Worm (Caenorhabditis elegans) whole organism, young adult: Measurements from ENCODE around the gene B0198.2.

ENCODE experiments used
- B0336.3 ChIP-seq: fragments of 200-800 bp; sonication (Bioruptor generic); IDR thresholded peaks from 2 replicates; pipeline ENCODE4 v1.3.6; 2022; ENCODE audit warnings: missing genetic modification characterization, missing compliant biosample characterization
- F37B4.10 ChIP-seq: fragments of 200-800 bp; sonication (Bioruptor generic); IDR thresholded peaks from 2 replicates; pipeline ENCODE4 v1.3.6; 2022; ENCODE audit warnings: missing genetic modification characterization, missing compliant biosample characterization
- F55B11.4 ChIP-seq: sonication (generic microtip); optimal IDR thresholded peaks from 2 replicates; lab custom pipeline; 2016; ENCODE audit warnings: missing compliant biosample characterization, missing genetic modification characterization, borderline replicate concordance; ENCODE audit not compliant: insufficient read depth
- F57C9.4 ChIP-seq: sonication (generic microtip); optimal IDR thresholded peaks from 2 replicates; lab custom pipeline; 2017; ENCODE audit warnings: mild to moderate bottlenecking, missing genetic modification characterization, missing compliant biosample characterization
- Y95B8A.8 ChIP-seq: fragments of 200-800 bp; sonication (Bioruptor generic); IDR thresholded peaks from 2 replicates; pipeline ENCODE4 v1.3.6; 2022; ENCODE audit warnings: missing genetic modification reagents, missing genetic modification characterization, missing compliant biosample characterization
- ama-1 ChIP-seq, 3 experiments: fragments of 150-350 bp in 1 of 3; sonication (generic microtip) in 2 of 3; optimal IDR thresholded peaks; 2 replicates each; lab custom pipeline; 2014 to 2018; ENCODE audit warnings: missing biosample characterization in 2 of 3, missing genetic modification characterization in 2 of 3, missing genetic modification reagents in 2 of 3
- aptf-3 ChIP-seq: fragments of 200-800 bp; sonication (Bioruptor generic); IDR thresholded peaks from 2 replicates; pipeline ENCODE4 v1.3.6; 2022; ENCODE audit warnings: missing genetic modification characterization, missing compliant biosample characterization
- cebp-1 ChIP-seq, 2 experiments: fragments of 200-800 bp in 1 of 2; sonication (Bioruptor generic) in 1 of 2; sonication (generic microtip) in 1 of 2; IDR thresholded peaks in 1 of 2; optimal IDR thresholded peaks in 1 of 2; 2 replicates each; pipeline versions ENCODE4 v1.3.6 to Lab custom; 2017 to 2022; ENCODE audit warnings: missing compliant biosample characterization in 2 of 2, missing genetic modification characterization in 2 of 2, mild to moderate bottlenecking in 1 of 2, missing genetic modification reagents in 1 of 2, moderate library complexity in 1 of 2
- cebp-2 ChIP-seq: fragments of 200-800 bp; sonication (Bioruptor generic); IDR thresholded peaks from 2 replicates; pipeline ENCODE4 v1.3.6; 2022; ENCODE audit warnings: missing genetic modification characterization, missing compliant biosample characterization
- ceh-27 ChIP-seq: fragments of 200-800 bp; sonication (Bioruptor generic); optimal IDR thresholded peaks from 2 replicates; lab custom pipeline; 2018; ENCODE audit warnings: mild to moderate bottlenecking, missing genetic modification characterization, moderate library complexity, missing compliant biosample characterization
- dox-1 ChIP-seq: fragments of 200-800 bp; sonication (Bioruptor generic); IDR thresholded peaks from 2 replicates; pipeline ENCODE4 v1.3.6; 2022; ENCODE audit warnings: missing genetic modification reagents, missing genetic modification characterization, missing compliant biosample characterization
- egl-18 ChIP-seq: fragments of 200-800 bp; sonication (Bioruptor generic); IDR thresholded peaks from 2 replicates; pipeline ENCODE4 v1.3.6; 2022; ENCODE audit warnings: missing genetic modification reagents, missing genetic modification characterization, missing compliant biosample characterization
- egl-44 ChIP-seq: fragments of 200-800 bp; sonication (Bioruptor generic); IDR thresholded peaks from 2 replicates; pipeline ENCODE4 v1.3.6; 2022; ENCODE audit warnings: missing genetic modification reagents, missing genetic modification characterization, missing compliant biosample characterization
- gei-17 ChIP-seq: fragments of 200-800 bp; sonication (Bioruptor generic); optimal IDR thresholded peaks from 2 replicates; lab custom pipeline; 2018; ENCODE audit warnings: mild to moderate bottlenecking, missing genetic modification characterization, missing compliant biosample characterization
- hlh-12 ChIP-seq: sonication (generic microtip); optimal IDR thresholded peaks from 2 replicates; lab custom pipeline; 2016; ENCODE audit warnings: missing genetic modification characterization, missing compliant biosample characterization
- hrde-1 ChIP-seq: sonication (generic microtip); optimal IDR thresholded peaks from 2 replicates; lab custom pipeline; 2016; ENCODE audit warnings: missing genetic modification characterization, mild to moderate bottlenecking, missing compliant biosample characterization, moderate library complexity, missing genotype, missing genetic modification reagents, borderline replicate concordance
- let-607 ChIP-seq, 2 experiments: fragments of 200-800 bp in 1 of 2; sonication (Bioruptor generic) in 1 of 2; sonication (generic microtip) in 1 of 2; optimal IDR thresholded peaks; 2 replicates each; lab custom pipeline; 2016 to 2018; ENCODE audit warnings: mild to moderate bottlenecking in 2 of 2, missing compliant biosample characterization in 2 of 2, missing genetic modification characterization in 2 of 2, moderate library complexity in 2 of 2, missing genotype in 1 of 2
- lin-40 ChIP-seq: sonication (generic microtip); optimal IDR thresholded peaks from 2 replicates; lab custom pipeline; 2016; ENCODE audit warnings: missing genetic modification characterization, mild to moderate bottlenecking, missing compliant biosample characterization, missing genotype, missing genetic modification reagents
- lin-54 ChIP-seq: fragments of 200-800 bp; sonication (Bioruptor generic); optimal IDR thresholded peaks from 2 replicates; lab custom pipeline; 2018; ENCODE audit warnings: mild to moderate bottlenecking, missing genetic modification characterization, missing compliant biosample characterization
- lsl-1 ChIP-seq: fragments of 200-800 bp; sonication (Bioruptor generic); optimal IDR thresholded peaks from 2 replicates; lab custom pipeline; 2018; ENCODE audit warnings: mild to moderate bottlenecking, missing genetic modification characterization, moderate library complexity, missing compliant biosample characterization
- madf-8 ChIP-seq: fragments of 200-800 bp; sonication (Bioruptor generic); conservative IDR thresholded peaks from 2 replicates; pipeline ENCODE4 v1.3.6; 2022; ENCODE audit warnings: missing genetic modification reagents, missing genetic modification characterization, missing compliant biosample characterization
- mel-28 ChIP-seq: sonication (generic microtip); optimal IDR thresholded peaks from 2 replicates; lab custom pipeline; 2016; ENCODE audit warnings: borderline replicate concordance, mild to moderate bottlenecking, missing genetic modification characterization, missing compliant biosample characterization
- mxl-1 ChIP-seq: sonication (generic microtip); optimal IDR thresholded peaks from 2 replicates; lab custom pipeline; 2016; ENCODE audit warnings: missing genetic modification characterization, missing compliant biosample characterization
- nfya-1 ChIP-seq: sonication (generic microtip); optimal IDR thresholded peaks from 2 replicates; lab custom pipeline; 2017; ENCODE audit warnings: antibody characterized with exemption, missing compliant biosample characterization, missing genetic modification characterization, borderline replicate concordance; ENCODE audit not compliant: insufficient read depth
- nfya-2 ChIP-seq: fragments of 200-800 bp; sonication (Bioruptor generic); IDR thresholded peaks from 2 replicates; pipeline ENCODE4 v1.3.6; 2022; ENCODE audit warnings: missing genetic modification reagents, missing genetic modification characterization, missing compliant biosample characterization
- nhr-80 ChIP-seq: sonication (generic microtip); optimal IDR thresholded peaks from 2 replicates; lab custom pipeline; 2016; ENCODE audit warnings: missing genetic modification characterization, missing compliant biosample characterization
- pbrm-1 ChIP-seq: fragments of 200-800 bp; sonication (Bioruptor generic); IDR thresholded peaks from 2 replicates; pipeline ENCODE4 v1.3.6; 2022; ENCODE audit warnings: missing genetic modification reagents, missing genetic modification characterization, missing compliant biosample characterization
- snpc-1.1 ChIP-seq: sonication (generic microtip); optimal IDR thresholded peaks from 2 replicates; lab custom pipeline; 2017; ENCODE audit warnings: missing genetic modification characterization, mild to moderate bottlenecking, missing compliant biosample characterization, antibody characterized with exemption, moderate library complexity, missing genotype, missing genetic modification reagents; ENCODE audit not compliant: insufficient read depth
- somi-1 ChIP-seq: fragments of 200-800 bp; sonication (Bioruptor generic); optimal IDR thresholded peaks from 2 replicates; lab custom pipeline; 2018; ENCODE audit warnings: mild to moderate bottlenecking, missing genetic modification characterization, missing compliant biosample characterization
- unc-62 ChIP-seq: fragments of 150-350 bp; optimal IDR thresholded peaks from 2 replicates; lab custom pipeline; 2014; ENCODE audit warnings: missing biosample characterization, missing genetic modification reagents, missing genetic modification characterization
- zfh-2 ChIP-seq: fragments of 200-800 bp; sonication (Bioruptor generic); conservative IDR thresholded peaks from 2 replicates; pipeline ENCODE4 v1.3.6; 2022; ENCODE audit warnings: missing genetic modification reagents, missing genetic modification characterization, missing compliant biosample characterization

B0198.2 gene

ce11 chrX:11999573-11999972 lies 26.0 kb upstream of the B0198.2 start:
- TF ChIP-seq egl-18 (no peak), nhr-80 (tag; lab: Kevin White, UChicago) (peak; percentile 68)
- TF ChIP-seq, all 124 proteins: peak for 1

- TF ChIP-seq nhr-80 (tag; lab: Kevin White, UChicago): peak; percentile 83
- TF ChIP-seq hrde-1: no peak
- peak; percentile 48; the same call in 1 of the 2 replicates for TF ChIP-seq dox-1 (GFP tag; lab: Robert Waterston, UW)
- TF ChIP-seq somi-1 (GFP tag; lab: Kevin White, UChicago): no peak
- TF ChIP-seq ceh-27 (GFP tag; lab: Kevin White, UChicago): no peak
- no peak for TF ChIP-seq lin-54 (GFP tag; lab: Kevin White, UChicago)
- no peak for TF ChIP-seq madf-8 (GFP tag; lab: Robert Waterston, UW)
- TF ChIP-seq F37B4.10 (GFP tag; lab: Robert Waterston, UW): no peak
- peak; percentile 40 to 52 for TF ChIP-seq let-607 (tag; optimal IDR thresholded peaks at IDR 0.05; lab: Kevin White, UChicago)
- no peak for TF ChIP-seq Y95B8A.8 (GFP tag; lab: Robert Waterston, UW)
- no peak for TF ChIP-seq mel-28
- no peak for TF ChIP-seq snpc-1.1 (tag; lab: Kevin White, UChicago)
Measured at ce11 chrX:12001600-12001999, 23.9 kb upstream of the B0198.2 start.

DNA sequence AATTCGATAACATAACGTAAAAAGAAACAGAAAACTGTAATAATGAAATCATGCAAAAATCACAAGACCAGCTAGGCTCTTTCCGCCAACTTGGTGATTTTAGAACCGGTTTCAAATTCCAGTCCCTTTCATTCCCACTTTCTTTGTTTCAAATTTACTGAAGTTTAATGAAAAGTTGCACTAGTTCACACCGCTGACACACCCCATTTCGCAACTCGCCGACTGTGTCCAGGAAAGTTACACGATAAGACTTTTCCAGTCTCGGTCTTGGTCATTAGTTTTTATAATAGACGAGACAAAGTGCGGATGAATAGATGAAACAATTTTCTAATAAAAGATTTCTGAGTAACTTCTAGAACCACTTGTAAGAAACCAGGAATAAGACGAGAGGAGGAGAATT lies 21.6 kb upstream of the B0198.2 start:
- TF ChIP-seq mxl-1 (no peak), cebp-1 (GFP tag; IDR thresholded peaks at IDR 0.05; lab: Robert Waterston, UW) (peak; percentile 57; the same call in 1 of the 2 replicates), cebp-1 (tag; optimal IDR thresholded peaks at IDR 0.05; lab: Kevin White, UChicago) (peak; percentile 77), hlh-12 (tag; lab: Kevin White, UChicago) (no peak), egl-44 (GFP tag; lab: Robert Waterston, UW) (no peak), F57C9.4 (tag; lab: Kevin White, UChicago) (no peak), dox-1 (GFP tag; lab: Robert Waterston, UW) (no peak), aptf-3 (GFP tag; lab: Robert Waterston, UW) (no peak), nfya-2 (GFP tag; lab: Robert Waterston, UW) (no peak), B0336.3 (GFP tag; lab: Robert Waterston, UW) (no peak), nhr-80 (tag; lab: Kevin White, UChicago) (peak; percentile 51)

ce11 chrX:12004925-12005324 lies 20.6 kb upstream of the B0198.2 start:
- TF ChIP-seq pbrm-1 (GFP tag; lab: Robert Waterston, UW): no peak
- no peak for TF ChIP-seq gei-17 (GFP tag; lab: Kevin White, UChicago)
- no peak for TF ChIP-seq cebp-2
- TF ChIP-seq F55B11.4 (tag; lab: Kevin White, UChicago): no peak
- TF ChIP-seq zfh-2 (GFP tag; lab: Robert Waterston, UW): no peak
- TF ChIP-seq lin-40 (tag; lab: Kevin White, UChicago): no peak
- peak; percentile 79 for TF ChIP-seq cebp-1 (GFP tag; IDR thresholded peaks at IDR 0.05; lab: Robert Waterston, UW)
- TF ChIP-seq cebp-1 (tag; optimal IDR thresholded peaks at IDR 0.05; lab: Kevin White, UChicago): peak; percentile 88
- TF ChIP-seq nfya-1 (tag; lab: Kevin White, UChicago): no peak
- no peak for TF ChIP-seq ama-1 (optimal IDR thresholded peaks at IDR 0.05; lab: Kevin White, UChicago)
- no peak for TF ChIP-seq ama-1 (GFP tag; optimal IDR thresholded peaks at IDR 0.05; lab: Kevin White, UChicago)
- TF ChIP-seq unc-62 (GFP tag; lab: Kevin White, UChicago): peak; percentile 74
- TF ChIP-seq aptf-3 (GFP tag; lab: Robert Waterston, UW): no peak
- peak; percentile 65 for TF ChIP-seq dox-1 (GFP tag; lab: Robert Waterston, UW)
- no peak for TF ChIP-seq lsl-1 (GFP tag; lab: Kevin White, UChicago)
- TF ChIP-seq nhr-80 (tag; lab: Kevin White, UChicago): peak; percentile 81
